Worm (Caenorhabditis elegans) whole organism, midembryonic: ENCODE results near the gene C34C12.6.

Experiments
- T22C8.4 ChIP-seq: fragments of 200-800 bp; sonication (Bioruptor generic); IDR thresholded peaks from 2 replicates; pipeline ENCODE4 v1.3.6; 2022; ENCODE audit warnings: missing genetic modification characterization, missing compliant biosample characterization
- flt-1 ChIP-seq: fragments of 200-800 bp; sonication (Bioruptor generic); IDR thresholded peaks from 2 replicates; pipeline ENCODE4 v1.3.6; 2022; ENCODE audit warnings: missing genetic modification characterization, missing compliant biosample characterization
- ztf-29 ChIP-seq: fragments of 200-800 bp; sonication (Bioruptor generic); IDR thresholded peaks from 2 replicates; pipeline ENCODE4 v1.3.6; 2022; ENCODE audit warnings: missing genetic modification reagents, missing genetic modification characterization, missing compliant biosample characterization

DNA sequence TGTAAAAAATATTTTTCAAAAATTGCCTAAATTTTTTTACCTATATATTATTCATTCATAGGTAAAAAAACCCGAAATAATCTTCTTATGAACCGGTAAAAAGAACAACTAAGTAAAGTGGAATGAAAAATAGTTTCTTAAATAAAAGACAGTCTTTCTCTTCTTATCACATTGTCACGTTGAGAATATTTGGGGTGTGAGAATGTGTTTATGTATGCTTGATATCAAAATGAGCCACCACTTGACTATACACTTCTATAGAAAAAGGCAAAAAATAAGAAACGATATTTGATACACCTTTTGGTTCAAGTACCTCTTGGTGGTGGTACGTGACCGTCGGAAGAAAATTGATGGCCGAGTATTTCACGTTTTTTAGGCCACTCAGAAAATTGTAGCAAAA is 37.1 kb downstream of the C34C12.6 start, which contains the start of gene hmit-1.3:
- TF ChIP-seq T22C8.4 (GFP tag; lab: Robert Waterston, UW) (no peak), ztf-29 (GFP tag; lab: Robert Waterston, UW) (no peak), flt-1 (GFP tag; lab: Robert Waterston, UW) (no peak)
